Fruit fly (Drosophila melanogaster) whole organism, prepupa: Measurements from ENCODE around the gene CG8176.

Source experiments
- Blimp-1 ChIP-seq: fragments of 200-800 bp; sonication (Bioruptor generic); optimal IDR thresholded peaks from 3 replicates; lab custom pipeline; 2017; ENCODE audit warnings: missing biosample characterization, missing genetic modification characterization, mild to moderate bottlenecking, moderate library complexity, missing genetic modification reagents
- CG10631 ChIP-seq: fragments of 200-800 bp; sonication (Bioruptor generic); optimal IDR thresholded peaks from 2 replicates; lab custom pipeline; 2016; ENCODE audit warnings: missing biosample characterization, missing genetic modification characterization
- CG10669 ChIP-seq: fragments of 200-800 bp; sonication (Bioruptor generic); optimal IDR thresholded peaks from 3 replicates; lab custom pipeline; 2018; ENCODE audit warnings: missing biosample characterization, mild to moderate bottlenecking, missing genetic modification characterization, moderate library complexity
- CG11294 ChIP-seq: fragments of 200-800 bp; sonication (Bioruptor generic); IDR thresholded peaks from 2 replicates; pipeline ENCODE4 v1.3.6; 2022; ENCODE audit warnings: missing biosample characterization, missing genetic modification characterization
- CG11762 ChIP-seq: fragments of 200-800 bp; sonication (Bioruptor generic); optimal IDR thresholded peaks from 3 replicates; lab custom pipeline; 2016; ENCODE audit warnings: missing biosample characterization, missing genetic modification characterization; ENCODE audit not compliant: insufficient read depth
- CG11902 ChIP-seq: fragments of 200-800 bp; sonication (Bioruptor generic); optimal IDR thresholded peaks from 3 replicates; lab custom pipeline; 2016; ENCODE audit warnings: missing biosample characterization, missing genetic modification characterization
- CG16779 ChIP-seq: fragments of 200-800 bp; sonication (Bioruptor generic); optimal IDR thresholded peaks from 3 replicates; lab custom pipeline; 2017; ENCODE audit warnings: missing biosample characterization, mild to moderate bottlenecking, missing genetic modification characterization
- CG3032 ChIP-seq: fragments of 200-800 bp; optimal IDR thresholded peaks from 2 replicates; lab custom pipeline; 2019; ENCODE audit warnings: missing biosample characterization, mild to moderate bottlenecking, missing genetic modification characterization, moderate library complexity
- CG31627 ChIP-seq: fragments of 200-800 bp; sonication (Bioruptor generic); optimal IDR thresholded peaks from 3 replicates; lab custom pipeline; 2016; ENCODE audit warnings: missing biosample characterization, missing genetic modification characterization
- CG32006 ChIP-seq: fragments of 200-800 bp; sonication (Bioruptor generic); optimal IDR thresholded peaks from 3 replicates; lab custom pipeline; 2017; ENCODE audit warnings: missing biosample characterization, mild to moderate bottlenecking, missing genetic modification characterization
- CG3919 ChIP-seq: fragments of 200-800 bp; sonication (Bioruptor generic); optimal IDR thresholded peaks from 3 replicates; lab custom pipeline; 2016; ENCODE audit warnings: missing biosample characterization, missing genetic modification characterization
- CG4318 ChIP-seq: fragments of 200-800 bp; sonication (Bioruptor generic); optimal IDR thresholded peaks from 3 replicates; lab custom pipeline; 2017; ENCODE audit warnings: missing biosample characterization, mild to moderate bottlenecking, missing genetic modification characterization
- CG6163 ChIP-seq: fragments of 200-800 bp; sonication (Bioruptor generic); IDR thresholded peaks from 3 replicates; pipeline ENCODE4 v1.3.6; 2022; ENCODE audit warnings: missing biosample characterization, missing genetic modification characterization
- CG6276 ChIP-seq: fragments of 200-800 bp; sonication (Bioruptor generic); optimal IDR thresholded peaks from 2 replicates; lab custom pipeline; 2017; ENCODE audit warnings: missing biosample characterization, mild to moderate bottlenecking, missing genetic modification characterization
- CG6792 ChIP-seq: fragments of 200-800 bp; sonication (Bioruptor generic); optimal IDR thresholded peaks from 3 replicates; lab custom pipeline; 2016; ENCODE audit warnings: missing biosample characterization, missing genetic modification characterization
- CG8119 ChIP-seq: fragments of 200-800 bp; sonication (Bioruptor generic); IDR thresholded peaks from 3 replicates; pipeline ENCODE4 v1.3.6; 2022; ENCODE audit warnings: missing biosample characterization, missing genetic modification characterization
- CG8319 ChIP-seq: fragments of 200-800 bp; sonication (Bioruptor generic); optimal IDR thresholded peaks from 3 replicates; lab custom pipeline; 2016; ENCODE audit warnings: missing biosample characterization, missing genetic modification characterization
- CG9139 ChIP-seq: fragments of 200-800 bp; sonication (Bioruptor generic); optimal IDR thresholded peaks from 3 replicates; lab custom pipeline; 2017; ENCODE audit warnings: missing biosample characterization, mild to moderate bottlenecking, missing genetic modification characterization
- Eip78C ChIP-seq: fragments of 200-800 bp; sonication (Bioruptor generic); peaks from one replicate; lab custom pipeline; 2016; ENCODE audit warnings: missing biosample characterization, missing genetic modification characterization
- Eip93F ChIP-seq: fragments of 200-800 bp; sonication (Bioruptor generic); optimal IDR thresholded peaks from 2 replicates; lab custom pipeline; 2016; ENCODE audit warnings: missing biosample characterization, mild to moderate bottlenecking, missing genetic modification characterization
- Ets21C ChIP-seq: fragments of 200-800 bp; sonication (Bioruptor generic); optimal IDR thresholded peaks from 3 replicates; lab custom pipeline; 2016; ENCODE audit warnings: missing biosample characterization, missing genetic modification characterization
- Ets96B ChIP-seq: fragments of 200-800 bp; optimal IDR thresholded peaks from 2 replicates; lab custom pipeline; 2019; ENCODE audit warnings: missing biosample characterization, mild to moderate bottlenecking, missing genetic modification characterization, moderate library complexity
- Gug ChIP-seq: fragments of 200-800 bp; sonication (Bioruptor generic); IDR thresholded peaks from 2 replicates; pipeline ENCODE4 v1.3.6; 2022; ENCODE audit warnings: missing biosample characterization, missing genetic modification characterization
- Hr38 ChIP-seq: sonication (Bioruptor generic); optimal IDR thresholded peaks from 2 replicates; lab custom pipeline; 2016; ENCODE audit warnings: missing biosample characterization, missing genetic modification characterization
- Hr39 ChIP-seq: fragments of 200-800 bp; sonication (Bioruptor generic); optimal IDR thresholded peaks from 2 replicates; lab custom pipeline; 2016; ENCODE audit warnings: missing biosample characterization, missing genetic modification characterization
- Lpt ChIP-seq: fragments of 200-800 bp; sonication (Bioruptor generic); optimal IDR thresholded peaks from 3 replicates; lab custom pipeline; 2016; ENCODE audit warnings: missing biosample characterization, missing genetic modification characterization
- Met ChIP-seq: fragments of 200-800 bp; sonication (Bioruptor generic); optimal IDR thresholded peaks from 3 replicates; lab custom pipeline; 2016; ENCODE audit warnings: missing biosample characterization, missing genetic modification characterization
- Smox ChIP-seq: fragments of 200-800 bp; sonication (Bioruptor generic); optimal IDR thresholded peaks from 3 replicates; lab custom pipeline; 2016; ENCODE audit warnings: missing biosample characterization, missing genetic modification characterization
- Sox102F ChIP-seq: fragments of 200-800 bp; sonication (Bioruptor generic); optimal IDR thresholded peaks from 2 replicates; lab custom pipeline; 2016; ENCODE audit warnings: missing biosample characterization, mild to moderate bottlenecking, missing genetic modification characterization
- Sox14 ChIP-seq: fragments of 200-800 bp; sonication (Bioruptor generic); optimal IDR thresholded peaks from 3 replicates; lab custom pipeline; 2016; ENCODE audit warnings: missing biosample characterization, missing genetic modification characterization
- Sox15 ChIP-seq: fragments of 200-800 bp; sonication (Bioruptor generic); optimal IDR thresholded peaks from 3 replicates; lab custom pipeline; 2016; ENCODE audit warnings: missing biosample characterization, missing genetic modification characterization
- achi ChIP-seq: fragments of 200-800 bp; sonication (Bioruptor generic); optimal IDR thresholded peaks from 3 replicates; lab custom pipeline; 2016; ENCODE audit warnings: missing biosample characterization, missing genetic modification characterization
- acj6 ChIP-seq: fragments of 200-800 bp; sonication (Bioruptor generic); optimal IDR thresholded peaks from 3 replicates; lab custom pipeline; 2016; ENCODE audit warnings: missing biosample characterization, missing genetic modification characterization
- cyc ChIP-seq: fragments of 200-800 bp; sonication (Bioruptor generic); optimal IDR thresholded peaks from 3 replicates; lab custom pipeline; 2016; ENCODE audit warnings: missing biosample characterization, missing genetic modification characterization
- dsx ChIP-seq: fragments of 200-800 bp; optimal IDR thresholded peaks from 3 replicates; lab custom pipeline; 2019; ENCODE audit warnings: missing biosample characterization, mild to moderate bottlenecking, missing genetic modification characterization, moderate library complexity; ENCODE audit not compliant: poor library complexity, severe bottlenecking
- eg ChIP-seq: fragments of 200-800 bp; sonication (Bioruptor generic); IDR thresholded peaks from 3 replicates; pipeline ENCODE4 v1.3.6; 2022; ENCODE audit warnings: missing biosample characterization, missing genetic modification characterization
- esn ChIP-seq: fragments of 200-800 bp; sonication (Bioruptor generic); optimal IDR thresholded peaks from 2 replicates; lab custom pipeline; 2016; ENCODE audit warnings: missing biosample characterization, mild to moderate bottlenecking, missing genetic modification characterization, moderate library complexity
- fd59A ChIP-seq: fragments of 200-800 bp; sonication (Bioruptor generic); optimal IDR thresholded peaks from 2 replicates; lab custom pipeline; 2017; ENCODE audit warnings: missing biosample characterization, mild to moderate bottlenecking, missing genetic modification characterization, missing genetic modification reagents
- fd85E ChIP-seq: fragments of 200-800 bp; sonication (Bioruptor generic); optimal IDR thresholded peaks from 3 replicates; lab custom pipeline; 2016; ENCODE audit warnings: missing biosample characterization, missing genetic modification characterization
- fkh ChIP-seq: fragments of 200-800 bp; sonication (Bioruptor generic); optimal IDR thresholded peaks from 3 replicates; lab custom pipeline; 2017; ENCODE audit warnings: missing biosample characterization, mild to moderate bottlenecking, missing genetic modification characterization, moderate library complexity
- lz ChIP-seq: fragments of 200-800 bp; sonication (Bioruptor generic); optimal IDR thresholded peaks from 3 replicates; lab custom pipeline; 2016; ENCODE audit warnings: missing biosample characterization, missing genetic modification characterization
- pdm3 ChIP-seq: fragments of 200-800 bp; sonication (Bioruptor generic); optimal IDR thresholded peaks from 3 replicates; lab custom pipeline; 2016; ENCODE audit warnings: missing biosample characterization, missing genetic modification characterization
- spab ChIP-seq: fragments of 200-800 bp; sonication (Bioruptor generic); optimal IDR thresholded peaks from 2 replicates; lab custom pipeline; 2017; ENCODE audit warnings: missing biosample characterization, mild to moderate bottlenecking, missing genetic modification characterization, missing genetic modification reagents
- svp ChIP-seq: fragments of 200-800 bp; sonication (Bioruptor generic); peaks from one replicate; lab custom pipeline; 2016; ENCODE audit warnings: missing biosample characterization, missing genetic modification characterization
- topi ChIP-seq: fragments of 200-800 bp; sonication (Bioruptor generic); optimal IDR thresholded peaks from 3 replicates; lab custom pipeline; 2016; ENCODE audit warnings: missing biosample characterization, missing genetic modification characterization
- vri ChIP-seq: fragments of 200-800 bp; sonication (Bioruptor generic); optimal IDR thresholded peaks from 3 replicates; lab custom pipeline; 2016; ENCODE audit warnings: missing biosample characterization, mild to moderate bottlenecking, missing genetic modification characterization

Gene CG8176

dm6 chr3R:9515860-9516344, at the start of gene CG8176, which contains the start of the genes mRpL47 and Kdm3:
TSS of gene CG8176 (plus strand) at chr3R:9516007.
TSS of gene mRpL47 (minus strand) at chr3R:9515908.
TSS of gene Kdm3 (plus strand) at chr3R:9516007.
- TF ChIP-seq eg (no peak), Met (GFP tag; lab: Kevin White, UChicago) (no peak), CG10631 (GFP tag; lab: Kevin White, UChicago) (no peak), CG32006 (GFP tag; lab: Kevin White, UChicago) (no peak), fd85E (no peak), Lpt (no peak), Blimp-1 (no peak), CG3032 (peak; percentile 36), fkh (GFP tag; lab: Kevin White, UChicago) (no peak), CG6276 (GFP tag; lab: Kevin White, UChicago) (no peak), Ets21C (no peak), Sox15 (GFP tag; lab: Kevin White, UChicago) (peak; percentile 0), CG6163 (GFP tag; lab: Robert Waterston, UW) (no peak), CG6792 (GFP tag; lab: Kevin White, UChicago) (no peak), CG31627 (peak; percentile 72), cyc (GFP tag; lab: Kevin White, UChicago) (peak; percentile 57), CG11902 (GFP tag; lab: Kevin White, UChicago) (no peak), acj6 (GFP tag; lab: Kevin White, UChicago) (no peak), Sox102F (no peak), Hr39 (GFP tag; lab: Kevin White, UChicago) (no peak), vri (GFP tag; lab: Kevin White, UChicago) (peak; percentile 65), Sox14 (GFP tag; lab: Kevin White, UChicago) (peak; percentile 69), Hr38 (no peak), lz (peak; percentile 46), topi (peak; percentile 28), fd59A (no peak), esn (GFP tag; lab: Kevin White, UChicago) (peak; percentile 25), CG4318 (GFP tag; lab: Kevin White, UChicago) (no peak), Ets96B (tag; lab: Kevin White, UChicago) (no peak)

- TF ChIP-seq svp (GFP tag; lab: Kevin White, UChicago) (peak; percentile 36), Hr39 (GFP tag; lab: Kevin White, UChicago) (no peak)
Measured at dm6 chr3R:9468109-9468508, 47.7 kb upstream of the CG8176 start.

dm6 chr3R:9480396-9480795, 35.4 kb upstream of the CG8176 start:
- no peak for TF ChIP-seq Eip93F (GFP tag; lab: Kevin White, UChicago)
- TF ChIP-seq Lpt = peak; percentile 41
- no peak for TF ChIP-seq CG31627
- TF ChIP-seq fkh (GFP tag; lab: Kevin White, UChicago) = no peak
- TF ChIP-seq pdm3 = no peak
- peak; percentile 8 for TF ChIP-seq acj6 (GFP tag; lab: Kevin White, UChicago)
- TF ChIP-seq CG11294 (GFP tag; lab: Robert Waterston, UW) = no peak; the same call in 1 of the 2 replicates
- no peak for TF ChIP-seq Sox14 (GFP tag; lab: Kevin White, UChicago)
- TF ChIP-seq CG6276 (GFP tag; lab: Kevin White, UChicago) = peak; percentile 48
- no peak for TF ChIP-seq Smox (GFP tag; lab: Kevin White, UChicago)
- no peak for TF ChIP-seq Hr38
- no peak for TF ChIP-seq CG11902 (GFP tag; lab: Kevin White, UChicago)
- TF ChIP-seq vri (GFP tag; lab: Kevin White, UChicago) = no peak
- no peak for TF ChIP-seq CG9139
- TF ChIP-seq lz = no peak
- TF ChIP-seq spab = no peak
- TF ChIP-seq Gug = peak; percentile 66
- TF ChIP-seq achi (GFP tag; lab: Kevin White, UChicago) = peak; percentile 26
- TF ChIP-seq Hr39 (GFP tag; lab: Kevin White, UChicago) = no peak
- TF ChIP-seq Ets96B (tag; lab: Kevin White, UChicago) = no peak
- no peak for TF ChIP-seq CG16779 (tag; lab: Kevin White, UChicago)
- no peak for TF ChIP-seq esn (GFP tag; lab: Kevin White, UChicago)
- no peak for TF ChIP-seq Sox102F
- TF ChIP-seq Eip78C (GFP tag; lab: Kevin White, UChicago) = peak; percentile 51
- no peak for TF ChIP-seq CG8319 (GFP tag; lab: Kevin White, UChicago)
- TF ChIP-seq Met (GFP tag; lab: Kevin White, UChicago) = no peak
- peak; percentile 49 for TF ChIP-seq CG3919
- peak; percentile 76 for TF ChIP-seq CG8119
- TF ChIP-seq Blimp-1 = no peak
- TF ChIP-seq topi = no peak
- no peak for TF ChIP-seq dsx
- no peak for TF ChIP-seq CG10669 (GFP tag; lab: Kevin White, UChicago)
- no peak for TF ChIP-seq fd85E
- no peak for TF ChIP-seq svp (GFP tag; lab: Kevin White, UChicago)
- TF ChIP-seq CG11762 (GFP tag; lab: Kevin White, UChicago) = no peak
